Fruit fly (Drosophila melanogaster): ENCODE results near the gene CG43059.

Gene CG43059

dm6 chr3L:8358776-8359455 is 40.1 kb upstream of the CG43059 start:
- no peak for TF ChIP-seq fd59A (GFP tag; optimal IDR thresholded peaks at IDR 0.05)
- TF ChIP-seq fkh (GFP tag; optimal IDR thresholded peaks at IDR 0.05), result peak; percentile 62
- no peak for TF ChIP-seq CG11762 (GFP tag; optimal IDR thresholded peaks at IDR 0.05; ENCODE audit: insufficient read depth)
- TF ChIP-seq vri (GFP tag; optimal IDR thresholded peaks at IDR 0.05), result peak; percentile 87
- TF ChIP-seq achi (GFP tag; optimal IDR thresholded peaks at IDR 0.05), result peak; percentile 84
- peak; percentile 36 for TF ChIP-seq Eip78C (GFP tag)
- no peak for TF ChIP-seq Ets21C (GFP tag; optimal IDR thresholded peaks at IDR 0.05)

dm6 chr3L:8358138-8358537 is 39.4 kb upstream of the CG43059 start:
- TF ChIP-seq Eip75B (GFP tag; optimal IDR thresholded peaks at IDR 0.05), result no peak
- no peak for TF ChIP-seq dac (GFP tag; optimal IDR thresholded peaks at IDR 0.05)
- peak; percentile 4 for TF ChIP-seq CG11902 (GFP tag; optimal IDR thresholded peaks at IDR 0.05)
- TF ChIP-seq Eip78C (GFP tag), result no peak
- no peak for TF ChIP-seq CG11294 (GFP tag; IDR thresholded peaks at IDR 0.05)
- peak; percentile 39 for TF ChIP-seq CG16779 (tag; optimal IDR thresholded peaks at IDR 0.05)
- TF ChIP-seq achi (GFP tag; optimal IDR thresholded peaks at IDR 0.05), result no peak
- no peak for TF ChIP-seq vri (GFP tag; optimal IDR thresholded peaks at IDR 0.05)
- peak; percentile 24 for TF ChIP-seq CG7368 (GFP tag; optimal IDR thresholded peaks at IDR 0.05)
- peak; percentile 32 for TF ChIP-seq fd59A (GFP tag; optimal IDR thresholded peaks at IDR 0.05)
- no peak for TF ChIP-seq CG6792 (GFP tag; optimal IDR thresholded peaks at IDR 0.05)
- TF ChIP-seq spab (GFP tag; optimal IDR thresholded peaks at IDR 0.05), result peak; percentile 48
- TF ChIP-seq CG34406 (GFP tag; optimal IDR thresholded peaks at IDR 0.05), result no peak
- no peak for TF ChIP-seq ss (GFP tag; optimal IDR thresholded peaks at IDR 0.05)
- TF ChIP-seq CG3032 (tag; optimal IDR thresholded peaks at IDR 0.05), result no peak
- no peak for TF ChIP-seq topi (GFP tag; optimal IDR thresholded peaks at IDR 0.05)
- TF ChIP-seq esn (GFP tag; optimal IDR thresholded peaks at IDR 0.05), result peak; percentile 62
- TF ChIP-seq CG11762 (GFP tag; optimal IDR thresholded peaks at IDR 0.05; ENCODE audit: insufficient read depth), result peak; percentile 38
- peak; percentile 11 for TF ChIP-seq CG31627 (GFP tag; optimal IDR thresholded peaks at IDR 0.05)
- no peak for TF ChIP-seq pdm3 (GFP tag; optimal IDR thresholded peaks at IDR 0.05)
- TF ChIP-seq fd85E (GFP tag; optimal IDR thresholded peaks at IDR 0.05), result no peak
- TF ChIP-seq Hr39 (GFP tag; optimal IDR thresholded peaks at IDR 0.05), result peak; percentile 22
- no peak for TF ChIP-seq CG6854 (GFP tag; optimal IDR thresholded peaks at IDR 0.05)
- TF ChIP-seq Eip93F (GFP tag; optimal IDR thresholded peaks at IDR 0.05), result no peak
- peak; percentile 53; the same call in 1 of the 3 replicates for TF ChIP-seq CG8119 (GFP tag; IDR thresholded peaks at IDR 0.05)
- no peak for TF ChIP-seq CG1621 (tag; optimal IDR thresholded peaks at IDR 0.05)
- peak; percentile 60 for TF ChIP-seq CG15336 (GFP tag; IDR thresholded peaks at IDR 0.05)
- TF ChIP-seq Smox (GFP tag; optimal IDR thresholded peaks at IDR 0.05), result no peak
- TF ChIP-seq CG6808 (GFP tag; optimal IDR thresholded peaks at IDR 0.05), result peak; percentile 68
- TF ChIP-seq CG9139 (GFP tag; optimal IDR thresholded peaks at IDR 0.05), result no peak
- peak; percentile 36 for TF ChIP-seq cyc (GFP tag; optimal IDR thresholded peaks at IDR 0.05)
- TF ChIP-seq CG8319 (GFP tag; optimal IDR thresholded peaks at IDR 0.05), result peak; percentile 16
- no peak for TF ChIP-seq CG10631 (GFP tag; optimal IDR thresholded peaks at IDR 0.05)
- no peak for TF ChIP-seq Ets21C (GFP tag; optimal IDR thresholded peaks at IDR 0.05)
- no peak for TF ChIP-seq Met (GFP tag; optimal IDR thresholded peaks at IDR 0.05)
- no peak for TF ChIP-seq Sox14 (GFP tag; optimal IDR thresholded peaks at IDR 0.05)
- no peak for TF ChIP-seq CG32006 (GFP tag; optimal IDR thresholded peaks at IDR 0.05)
- TF ChIP-seq Blimp-1 (GFP tag; optimal IDR thresholded peaks at IDR 0.05), result no peak
- no peak for TF ChIP-seq Hr4 (GFP tag; optimal IDR thresholded peaks at IDR 0.05)
- no peak for TF ChIP-seq CG3919 (GFP tag; optimal IDR thresholded peaks at IDR 0.05)
- TF ChIP-seq CG10669 (GFP tag; optimal IDR thresholded peaks at IDR 0.05), result no peak
- no peak for TF ChIP-seq fkh (GFP tag; optimal IDR thresholded peaks at IDR 0.05)
- peak; percentile 83 for TF ChIP-seq svp (GFP tag)
- no peak for TF ChIP-seq Gug (GFP tag; IDR thresholded peaks at IDR 0.05)
- TF ChIP-seq dsx (GFP tag; optimal IDR thresholded peaks at IDR 0.05; ENCODE audit: poor library complexity, severe bottlenecking), result no peak
- no peak for TF ChIP-seq Hr38 (GFP tag; optimal IDR thresholded peaks at IDR 0.05)
- no peak for TF ChIP-seq net (GFP tag; optimal IDR thresholded peaks at IDR 0.05)
- peak; percentile 52; the same call in 1 of the 3 replicates for TF ChIP-seq eg (GFP tag; IDR thresholded peaks at IDR 0.05)

Measured in whole organism, prepupa.